Fruit fly (Drosophila melanogaster): ENCODE data around the gene gzl.

DNA sequence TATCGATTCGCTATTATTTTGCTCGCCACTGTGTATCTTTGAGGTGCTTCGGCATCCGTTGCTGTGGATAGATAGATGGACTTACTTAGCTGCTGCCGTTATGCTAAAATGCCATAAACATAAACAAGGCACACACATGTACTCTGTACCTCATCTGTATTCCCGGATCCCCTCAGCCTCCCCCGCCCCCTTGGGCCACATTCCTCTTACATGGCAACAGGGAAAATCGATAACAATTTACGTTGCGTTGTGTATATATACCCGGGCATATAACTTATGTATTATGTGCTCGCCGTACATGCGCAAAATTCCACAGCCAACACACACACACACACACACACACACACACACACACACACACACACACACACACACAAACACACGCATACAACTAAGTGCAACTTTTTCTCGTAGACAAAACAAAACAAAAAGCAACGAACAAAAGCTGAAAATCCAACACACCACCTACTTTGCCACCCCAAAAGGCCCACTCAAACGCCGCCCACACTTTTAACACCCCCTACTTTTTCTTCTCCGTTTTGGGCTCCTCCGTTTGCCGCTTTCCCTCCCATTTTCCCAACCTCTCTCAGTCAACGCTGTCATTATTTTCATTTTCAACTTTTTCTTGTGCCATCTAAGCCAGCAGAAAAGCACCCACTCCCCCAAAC, 31.2 kb downstream of the gzl start:
- no peak for TF ChIP-seq bbx (GFP tag; IDR thresholded peaks at IDR 0.05; ENCODE audit: partially characterized antibody)
- TF ChIP-seq nom (GFP tag; optimal IDR thresholded peaks at IDR 0.05) = no peak
- TF ChIP-seq HHEX (GFP tag; optimal IDR thresholded peaks at IDR 0.05) = no peak
- no peak for TF ChIP-seq CG30020 (tag; optimal IDR thresholded peaks at IDR 0.05)
- no peak for TF ChIP-seq CG18619 (GFP tag; optimal IDR thresholded peaks at IDR 0.05)
- no peak for TF ChIP-seq ap (GFP tag; IDR thresholded peaks at IDR 0.05)
- TF ChIP-seq gfzf (GFP tag; optimal IDR thresholded peaks at IDR 0.05) = no peak
- no peak for TF ChIP-seq CG9609 (GFP tag; optimal IDR thresholded peaks at IDR 0.05)
- no peak for TF ChIP-seq bab2 (GFP tag; optimal IDR thresholded peaks at IDR 0.05)
- no peak for TF ChIP-seq her (GFP tag; optimal IDR thresholded peaks at IDR 0.05)
- TF ChIP-seq CG5245 (GFP tag; optimal IDR thresholded peaks at IDR 0.05) = no peak
- no peak for TF ChIP-seq pan (optimal IDR thresholded peaks at IDR 0.05)
- TF ChIP-seq pan (GFP tag; optimal IDR thresholded peaks at IDR 0.05 in 1 of 2, IDR thresholded peaks at IDR 0.05 in 1 of 2) = no peak
